Worm (Caenorhabditis elegans) whole organism, young adult: Measurements from ENCODE around the gene chw-1.

Source experiments
- Y53F4B.3 ChIP-seq: fragments of 200-800 bp; sonication (Bioruptor generic); IDR thresholded peaks from 2 replicates; pipeline ENCODE4 v1.3.6; 2022; ENCODE audit warnings: missing genetic modification reagents, missing genetic modification characterization, missing compliant biosample characterization
- Y53G8AR.9 ChIP-seq: fragments of 200-800 bp; sonication (Bioruptor generic); conservative IDR thresholded peaks from 2 replicates; pipeline ENCODE4 v1.3.6; 2022; ENCODE audit warnings: missing genetic modification reagents, missing genetic modification characterization, missing compliant biosample characterization
- ZK185.1 ChIP-seq: sonication (generic microtip); optimal IDR thresholded peaks from 2 replicates; lab custom pipeline; 2016; ENCODE audit warnings: mild to moderate bottlenecking, missing genetic modification characterization, missing compliant biosample characterization; ENCODE audit not compliant: poor library complexity, severe bottlenecking
- attf-5 ChIP-seq: fragments of 200-800 bp; sonication (Bioruptor generic); optimal IDR thresholded peaks from 2 replicates; lab custom pipeline; 2018; ENCODE audit warnings: mild to moderate bottlenecking, missing genetic modification characterization, missing compliant biosample characterization
- attf-6 ChIP-seq: fragments of 200-800 bp; sonication (Bioruptor generic); IDR thresholded peaks from 2 replicates; pipeline ENCODE4 v1.3.6; 2022; ENCODE audit warnings: missing genetic modification reagents, missing genetic modification characterization, missing compliant biosample characterization
- cebp-1 ChIP-seq, 2 experiments: fragments of 200-800 bp in 1 of 2; sonication (Bioruptor generic) in 1 of 2; sonication (generic microtip) in 1 of 2; IDR thresholded peaks in 1 of 2; optimal IDR thresholded peaks in 1 of 2; 2 replicates each; pipeline versions ENCODE4 v1.3.6 to Lab custom; 2017 to 2022; ENCODE audit warnings: missing compliant biosample characterization in 2 of 2, missing genetic modification characterization in 2 of 2, mild to moderate bottlenecking in 1 of 2, missing genetic modification reagents in 1 of 2, moderate library complexity in 1 of 2
- ceh-100 ChIP-seq: fragments of 200-800 bp; sonication (Bioruptor generic); IDR thresholded peaks from 2 replicates; pipeline ENCODE4 v1.3.6; 2022; ENCODE audit warnings: missing genetic modification reagents, missing genetic modification characterization, missing compliant biosample characterization
- ceh-40 ChIP-seq: fragments of 200-800 bp; sonication (Bioruptor generic); IDR thresholded peaks from 2 replicates; pipeline ENCODE4 v1.3.6; 2022; ENCODE audit warnings: missing genetic modification characterization, missing compliant biosample characterization
- ceh-58 ChIP-seq: fragments of 200-800 bp; sonication (Bioruptor generic); IDR thresholded peaks from 2 replicates; pipeline ENCODE4 v1.3.6; 2022; ENCODE audit warnings: missing genetic modification characterization, missing compliant biosample characterization
- dox-1 ChIP-seq: fragments of 200-800 bp; sonication (Bioruptor generic); IDR thresholded peaks from 2 replicates; pipeline ENCODE4 v1.3.6; 2022; ENCODE audit warnings: missing genetic modification reagents, missing genetic modification characterization, missing compliant biosample characterization
- egrh-3 ChIP-seq: fragments of 200-800 bp; sonication (Bioruptor generic); IDR thresholded peaks from 2 replicates; pipeline ENCODE4 v1.3.6; 2022; ENCODE audit warnings: missing genetic modification reagents, missing genetic modification characterization, missing compliant biosample characterization
- ekl-4 ChIP-seq: fragments of 200-800 bp; sonication (Bioruptor generic); IDR thresholded peaks from 2 replicates; pipeline ENCODE4 v1.3.6; 2022; ENCODE audit warnings: missing genetic modification reagents, missing genetic modification characterization, missing compliant biosample characterization
- hlh-12 ChIP-seq: sonication (generic microtip); optimal IDR thresholded peaks from 2 replicates; lab custom pipeline; 2016; ENCODE audit warnings: missing genetic modification characterization, missing compliant biosample characterization
- hmg-1.2 ChIP-seq: fragments of 200-800 bp; sonication (Bioruptor generic); IDR thresholded peaks from 2 replicates; pipeline ENCODE4 v1.3.6; 2022; ENCODE audit warnings: missing genetic modification reagents, missing genetic modification characterization, missing compliant biosample characterization
- hsf-1 ChIP-seq: fragments of 200-800 bp; sonication (Bioruptor generic); IDR thresholded peaks from 2 replicates; pipeline ENCODE4 v1.3.6; 2022; ENCODE audit warnings: missing genetic modification reagents, missing genetic modification characterization, missing compliant biosample characterization
- madf-3 ChIP-seq: fragments of 200-800 bp; sonication (Bioruptor generic); IDR thresholded peaks from 2 replicates; pipeline ENCODE4 v1.3.6; 2022; ENCODE audit warnings: missing genetic modification reagents, missing genetic modification characterization, missing compliant biosample characterization
- nhr-179 ChIP-seq: sonication (generic microtip); optimal IDR thresholded peaks from 2 replicates; lab custom pipeline; 2016; ENCODE audit warnings: mild to moderate bottlenecking, missing genetic modification characterization, missing compliant biosample characterization
- nhr-27 ChIP-seq: fragments of 200-800 bp; sonication (Bioruptor generic); optimal IDR thresholded peaks from 2 replicates; lab custom pipeline; 2018; ENCODE audit warnings: mild to moderate bottlenecking, missing genetic modification characterization, moderate library complexity, missing compliant biosample characterization
- unc-130 ChIP-seq: sonication (generic microtip); optimal IDR thresholded peaks from 2 replicates; lab custom pipeline; 2016; ENCODE audit warnings: missing genetic modification reagents, missing genetic modification characterization, missing compliant biosample characterization
- ztf-25 ChIP-seq: fragments of 200-800 bp; sonication (Bioruptor generic); IDR thresholded peaks from 2 replicates; pipeline ENCODE4 v1.3.6; 2022; ENCODE audit warnings: missing genetic modification reagents, missing genetic modification characterization, missing compliant biosample characterization
- ztf-6 ChIP-seq: fragments of 200-800 bp; sonication (Bioruptor generic); IDR thresholded peaks from 2 replicates; pipeline ENCODE4 v1.3.6; 2022; ENCODE audit warnings: missing genetic modification reagents, missing genetic modification characterization, missing compliant biosample characterization

The chw-1 gene

ce11 chrV:10440723-10441122 is 21.4 kb upstream of the chw-1 start, which contains the start of gene snf-10:
snf-10 (minus strand) TSS chrV:10440823.
- TF ChIP-seq ztf-25 (GFP tag; lab: Robert Waterston, UW): no peak
- no peak for TF ChIP-seq ztf-6

- TF ChIP-seq cebp-1 (GFP tag; IDR thresholded peaks at IDR 0.05; lab: Robert Waterston, UW) (no peak), cebp-1 (tag; optimal IDR thresholded peaks at IDR 0.05; lab: Kevin White, UChicago) (peak; percentile 41), attf-5 (GFP tag; lab: Kevin White, UChicago) (peak; percentile 66), hmg-1.2 (GFP tag; lab: Robert Waterston, UW) (peak; percentile 97), unc-130 (GFP tag; lab: Kevin White, UChicago) (peak; percentile 22), ZK185.1 (no peak), dox-1 (GFP tag; lab: Robert Waterston, UW) (0 out of 2 replicates have a peak, but pooled peaks have one; percentile 39), nhr-179 (tag; lab: Kevin White, UChicago) (no peak)
These were observed 20.7 kb upstream of the chw-1 start, which contains the start of gene pap-1 for ce11 chrV:10441135-10442024. pap-1 (plus strand) TSS chrV:10441974.

DNA sequence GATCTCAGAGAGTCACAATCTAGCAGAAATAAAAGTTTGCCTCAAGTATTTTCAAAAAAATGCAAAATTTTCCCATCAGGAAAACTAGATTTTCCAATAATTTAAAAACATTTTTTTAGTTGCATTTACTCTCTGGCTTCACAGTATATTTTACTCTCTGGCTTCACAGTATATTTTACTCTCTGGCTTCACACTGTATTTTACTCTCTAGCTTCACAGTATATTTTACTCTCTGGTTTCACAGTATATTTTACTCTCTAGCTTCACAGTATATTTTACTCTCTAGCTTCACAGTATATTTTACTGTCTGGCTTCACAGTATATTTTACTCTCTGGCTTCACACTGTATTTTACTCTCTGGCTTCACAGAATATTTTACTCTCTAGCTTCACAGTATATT is 12.8 kb upstream of the chw-1 start:
- TF ChIP-seq Y53G8AR.9 (GFP tag; lab: Robert Waterston, UW) (0 out of 2 replicates have a peak, but pooled peaks have one; percentile 16), egrh-3 (GFP tag; lab: Robert Waterston, UW) (peak; percentile 89), madf-3 (GFP tag; lab: Robert Waterston, UW) (peak; percentile 46; the same call in 1 of the 2 replicates), Y53F4B.3 (GFP tag; lab: Robert Waterston, UW) (peak; percentile 95; the same call in 1 of the 2 replicates), ztf-6 (peak; percentile 71; the same call in 1 of the 2 replicates), ceh-58 (GFP tag; lab: Robert Waterston, UW) (peak; percentile 90; the same call in 1 of the 2 replicates)

- TF ChIP-seq madf-3 (GFP tag; lab: Robert Waterston, UW) (0 out of 2 replicates have a peak, but pooled peaks have one; percentile 54), Y53F4B.3 (GFP tag; lab: Robert Waterston, UW) (peak; percentile 60; the same call in 1 of the 2 replicates), egrh-3 (GFP tag; lab: Robert Waterston, UW) (peak; percentile 84; the same call in 1 of the 2 replicates)
- TF ChIP-seq, all 124 proteins: peak for 3; not testable (repeated sequence) for 121
These were observed 12.1 kb upstream of the chw-1 start for ce11 chrV:10449947-10450346.

- peak; percentile 75; the same call in 1 of the 2 replicates for TF ChIP-seq madf-3 (GFP tag; lab: Robert Waterston, UW)
- TF ChIP-seq Y53F4B.3 (GFP tag; lab: Robert Waterston, UW): peak; percentile 97; the same call in 1 of the 2 replicates
- TF ChIP-seq Y53G8AR.9 (GFP tag; lab: Robert Waterston, UW): 0 out of 2 replicates have a peak, but pooled peaks have one; percentile 27
- peak; percentile 90 for TF ChIP-seq egrh-3 (GFP tag; lab: Robert Waterston, UW)
- TF ChIP-seq attf-6 (GFP tag; lab: Robert Waterston, UW): 0 out of 2 replicates have a peak, but pooled peaks have one; percentile 32
- TF ChIP-seq ceh-58 (GFP tag; lab: Robert Waterston, UW): peak; percentile 94
- TF ChIP-seq ceh-40 (GFP tag; lab: Robert Waterston, UW): 0 out of 2 replicates have a peak, but pooled peaks have one; percentile 34
- 0 out of 2 replicates have a peak, but pooled peaks have one; percentile 32 for TF ChIP-seq ceh-100
- TF ChIP-seq ekl-4 (GFP tag; lab: Robert Waterston, UW): 0 out of 2 replicates have a peak, but pooled peaks have one; percentile 22
These were observed 11.7 kb upstream of the chw-1 start for ce11 chrV:10450355-10450754.

DNA sequence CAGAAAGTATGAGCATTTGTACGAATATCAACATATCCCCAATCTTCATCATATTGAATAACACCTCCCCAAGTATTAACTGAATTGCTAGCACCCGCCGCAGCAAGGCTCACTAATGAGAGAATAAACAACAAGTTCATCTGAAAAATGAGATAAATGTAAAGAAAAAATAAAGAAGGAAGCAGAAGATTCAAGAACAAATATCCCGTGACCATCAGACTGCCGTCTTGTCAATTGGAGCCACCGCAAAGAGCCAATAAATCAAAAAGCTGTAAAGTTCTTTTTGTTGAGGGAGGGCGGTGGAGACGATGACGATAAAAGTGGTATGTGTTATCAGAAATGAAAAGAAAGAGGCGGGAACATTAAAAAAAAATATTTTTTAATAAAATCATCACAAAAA is 8.6 kb upstream of the chw-1 start, which contains the start of gene Y32F6A.5:
TSS of gene Y32F6A.5 (minus strand) at position 140 of the 400 bp plus-strand sequence.
- TF ChIP-seq hsf-1 (GFP tag; lab: Robert Waterston, UW) (peak; percentile 64; the same call in 1 of the 2 replicates), hlh-12 (tag; lab: Kevin White, UChicago) (no peak), nhr-27 (tag; lab: Kevin White, UChicago) (no peak), dox-1 (GFP tag; lab: Robert Waterston, UW) (0 out of 2 replicates have a peak, but pooled peaks have one; percentile 5)
